Worm (Caenorhabditis elegans) whole organism, L4/young adult: ENCODE data around the gene ZK856.6.

Experiments
- W03F9.2 ChIP-seq: fragments of 150-350 bp; optimal IDR thresholded peaks from 2 replicates; lab custom pipeline; 2014; ENCODE audit warnings: missing biosample characterization, missing genetic modification characterization
- dao-5 ChIP-seq: sonication (generic microtip); optimal IDR thresholded peaks from 2 replicates; lab custom pipeline; 2016; ENCODE audit warnings: missing genotype, missing genetic modification characterization, moderate library complexity, missing compliant biosample characterization
- him-1 ChIP-seq: sonication (generic microtip); optimal IDR thresholded peaks from 2 replicates; lab custom pipeline; 2016; ENCODE audit warnings: missing genotype, missing genetic modification reagents, missing genetic modification characterization, missing compliant biosample characterization

DNA sequence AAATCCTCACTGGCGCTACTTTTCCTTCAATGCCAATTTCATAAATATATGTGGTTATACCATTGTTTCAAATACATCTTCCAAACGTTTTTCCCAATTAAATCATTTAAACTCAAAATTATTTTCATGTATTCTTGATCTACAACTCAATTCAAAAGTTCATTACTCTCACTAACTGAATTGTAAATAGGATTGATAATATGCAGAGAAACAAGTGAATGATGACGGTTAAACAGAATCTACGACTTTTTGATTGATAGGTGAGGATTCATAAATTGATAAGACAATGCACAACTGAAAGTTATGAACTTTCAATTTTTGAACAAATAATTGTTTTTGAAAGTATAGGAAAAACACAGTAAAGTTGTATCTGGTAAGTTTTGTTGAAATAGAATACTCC is 7.2 kb upstream of the ZK856.6 start:
- TF ChIP-seq him-1: no peak
- TF ChIP-seq W03F9.2: no peak
- TF ChIP-seq dao-5 (tag; lab: Kevin White, UChicago): no peak
